Worm (Caenorhabditis elegans) whole organism, L4 larva: Measurements from ENCODE around the gene C35A5.11.

Experiments used
- D1046.2 ChIP-seq: fragments of 200-800 bp; sonication (Bioruptor generic); IDR thresholded peaks from 2 replicates; pipeline ENCODE4 v1.3.6; 2022; ENCODE audit warnings: missing genetic modification characterization, missing compliant biosample characterization
- F26F4.8 ChIP-seq: fragments of 200-800 bp; sonication (Bioruptor generic); conservative IDR thresholded peaks from 2 replicates; pipeline ENCODE4 v1.3.6; 2022; ENCODE audit warnings: missing genetic modification characterization, missing compliant biosample characterization
- F37D6.2 ChIP-seq: sonication (generic microtip); optimal IDR thresholded peaks from 2 replicates; lab custom pipeline; 2016; ENCODE audit warnings: mild to moderate bottlenecking, missing genetic modification characterization, missing compliant biosample characterization
- F49E8.2 ChIP-seq: sonication (generic microtip); optimal IDR thresholded peaks from 2 replicates; lab custom pipeline; 2016; ENCODE audit warnings: missing compliant biosample characterization, mild to moderate bottlenecking, missing genetic modification characterization, borderline replicate concordance
- T26A8.4 ChIP-seq: fragments of 200-800 bp; sonication (Bioruptor generic); IDR thresholded peaks from 2 replicates; pipeline ENCODE4 v1.3.6; 2022; ENCODE audit warnings: missing genetic modification characterization, missing compliant biosample characterization
- Y5F2A.4 ChIP-seq: fragments of 200-800 bp; sonication (Bioruptor generic); optimal IDR thresholded peaks from 2 replicates; lab custom pipeline; 2018; ENCODE audit warnings: mild to moderate bottlenecking, missing genetic modification characterization, missing compliant biosample characterization
- ama-1 ChIP-seq: fragments of 150-350 bp; optimal IDR thresholded peaks from 2 replicates; lab custom pipeline; 2014; ENCODE audit warnings: inconsistent platforms, mixed read lengths
- arid-1 ChIP-seq: fragments of 200-800 bp; sonication (Bioruptor generic); conservative IDR thresholded peaks from 2 replicates; pipeline ENCODE4 v1.3.6; 2022; ENCODE audit warnings: missing genetic modification reagents, missing genetic modification characterization, missing compliant biosample characterization
- ceh-28 ChIP-seq: fragments of 150-350 bp; optimal IDR thresholded peaks from 2 replicates; lab custom pipeline; 2014; ENCODE audit warnings: missing biosample characterization, missing genetic modification reagents, missing genetic modification characterization
- ceh-32 ChIP-seq: sonication (generic microtip); optimal IDR thresholded peaks from 2 replicates; lab custom pipeline; 2016; ENCODE audit warnings: mild to moderate bottlenecking, missing genetic modification characterization, missing compliant biosample characterization; ENCODE audit not compliant: poor library complexity
- ceh-62 ChIP-seq: sonication (generic microtip); optimal IDR thresholded peaks from 2 replicates; lab custom pipeline; 2017; ENCODE audit warnings: missing biosample characterization, missing genetic modification characterization
- ceh-82 ChIP-seq: sonication (generic microtip); optimal IDR thresholded peaks from 2 replicates; lab custom pipeline; 2017; ENCODE audit warnings: missing biosample characterization, missing genetic modification characterization
- ctbp-1 ChIP-seq: fragments of 200-800 bp; sonication (Bioruptor generic); IDR thresholded peaks from 2 replicates; pipeline ENCODE4 v1.3.6; 2022; ENCODE audit warnings: missing genetic modification reagents, missing genetic modification characterization, missing compliant biosample characterization
- daf-16 ChIP-seq, 3 experiments: sonication (generic microtip); optimal IDR thresholded peaks; 2 replicates each; lab custom pipeline; 2016 to 2017; ENCODE audit warnings: missing genetic modification characterization in 3 of 3, missing genetic modification reagents in 3 of 3, mild to moderate bottlenecking in 2 of 3, missing compliant biosample characterization in 2 of 3, missing biosample characterization in 1 of 3, moderate library complexity in 1 of 3
- daf-8 ChIP-seq: fragments of 200-800 bp; sonication (Bioruptor generic); IDR thresholded peaks from 2 replicates; pipeline ENCODE4 v1.3.6; 2022; ENCODE audit warnings: missing genetic modification characterization, missing compliant biosample characterization
- dpl-1 ChIP-seq: fragments of 150-350 bp; optimal IDR thresholded peaks from 2 replicates; lab custom pipeline; 2014; ENCODE audit warnings: missing biosample characterization, missing genetic modification reagents, missing genetic modification characterization
- fkh-10 ChIP-seq: fragments of 150-350 bp; optimal IDR thresholded peaks from 2 replicates; lab custom pipeline; 2014; ENCODE audit warnings: missing biosample characterization, missing genetic modification reagents, missing genetic modification characterization
- fos-1 ChIP-seq: fragments of 150-350 bp; optimal IDR thresholded peaks from 2 replicates; lab custom pipeline; 2014; ENCODE audit warnings: missing biosample characterization, missing genetic modification characterization
- gei-8 ChIP-seq: fragments of 200-800 bp; sonication (Bioruptor generic); optimal IDR thresholded peaks from 2 replicates; lab custom pipeline; 2018; ENCODE audit warnings: mild to moderate bottlenecking, missing genetic modification characterization, missing compliant biosample characterization
- hif-1 ChIP-seq, 2 experiments: sonication (generic microtip); optimal IDR thresholded peaks; 2 replicates each; lab custom pipeline; 2016 to 2017; ENCODE audit warnings: missing compliant biosample characterization in 2 of 2, missing genetic modification characterization in 2 of 2, missing genetic modification reagents in 2 of 2, missing genotype in 2 of 2, mild to moderate bottlenecking in 1 of 2
- hlh-30 ChIP-seq: sonication (generic microtip); optimal IDR thresholded peaks from 2 replicates; lab custom pipeline; 2017; ENCODE audit warnings: antibody characterized with exemption, mild to moderate bottlenecking, missing genetic modification characterization, missing compliant biosample characterization; ENCODE audit not compliant: insufficient read depth
- jun-1 ChIP-seq: fragments of 150-350 bp; optimal IDR thresholded peaks from 2 replicates; lab custom pipeline; 2014; ENCODE audit warnings: missing biosample characterization, missing genetic modification reagents, missing genetic modification characterization
- lin-1 ChIP-seq: fragments of 200-800 bp; sonication (Bioruptor generic); IDR thresholded peaks from 2 replicates; pipeline ENCODE4 v1.3.6; 2022; ENCODE audit warnings: missing genetic modification reagents, missing genetic modification characterization, missing compliant biosample characterization
- lin-15B ChIP-seq: fragments of 150-350 bp; sonication (generic microtip); optimal IDR thresholded peaks from 3 replicates; lab custom pipeline; 2014; ENCODE audit warnings: missing biosample characterization, missing genetic modification characterization
- lin-29 ChIP-seq: fragments of 200-800 bp; sonication (Bioruptor generic); IDR thresholded peaks from 2 replicates; pipeline ENCODE4 v1.3.6; 2022; ENCODE audit warnings: missing genetic modification reagents, missing genetic modification characterization, missing compliant biosample characterization
- lir-3 ChIP-seq: sonication (generic microtip); optimal IDR thresholded peaks from 2 replicates; lab custom pipeline; 2016; ENCODE audit warnings: mild to moderate bottlenecking, missing genetic modification characterization, missing compliant biosample characterization
- mdl-1 ChIP-seq, 2 experiments: fragments of 150-350 bp in 1 of 2; sonication (generic microtip) in 1 of 2; optimal IDR thresholded peaks; 2 replicates each; lab custom pipeline; 2014 to 2017; ENCODE audit warnings: missing biosample characterization in 2 of 2, missing genetic modification characterization in 2 of 2
- mep-1 ChIP-seq: fragments of 150-350 bp; sonication (generic microtip); optimal IDR thresholded peaks from 3 replicates; lab custom pipeline; 2014; ENCODE audit warnings: missing biosample characterization, missing genetic modification characterization
- mes-2 ChIP-seq: sonication (generic microtip); optimal IDR thresholded peaks from 2 replicates; lab custom pipeline; 2016; ENCODE audit warnings: missing genotype, mild to moderate bottlenecking, missing genetic modification characterization, missing compliant biosample characterization; ENCODE audit not compliant: poor library complexity, severe bottlenecking
- mxl-3 ChIP-seq: fragments of 200-800 bp; sonication (Bioruptor generic); optimal IDR thresholded peaks from 2 replicates; lab custom pipeline; 2018; ENCODE audit warnings: mild to moderate bottlenecking, missing genetic modification characterization, missing compliant biosample characterization
- nhr-28 ChIP-seq: fragments of 150-350 bp; optimal IDR thresholded peaks from 2 replicates; lab custom pipeline; 2014; ENCODE audit warnings: missing biosample characterization, missing genetic modification characterization
- nhr-41 ChIP-seq: fragments of 200-800 bp; sonication (Bioruptor generic); IDR thresholded peaks from 2 replicates; pipeline ENCODE4 v1.3.6; 2022; ENCODE audit warnings: missing genetic modification reagents, missing genetic modification characterization, missing compliant biosample characterization
- nhr-42 ChIP-seq: fragments of 200-800 bp; sonication (Bioruptor generic); IDR thresholded peaks from 2 replicates; pipeline ENCODE4 v1.3.6; 2022; ENCODE audit warnings: missing genetic modification characterization, missing compliant biosample characterization
- nhr-48 ChIP-seq: sonication (generic microtip); optimal IDR thresholded peaks from 2 replicates; lab custom pipeline; 2016; ENCODE audit warnings: mild to moderate bottlenecking, missing genetic modification characterization, missing compliant biosample characterization
- nhr-6 ChIP-seq: fragments of 150-350 bp; optimal IDR thresholded peaks from 2 replicates; lab custom pipeline; 2014; ENCODE audit warnings: missing biosample characterization, missing genetic modification characterization
- nhr-76 ChIP-seq: fragments of 150-350 bp; optimal IDR thresholded peaks from 2 replicates; lab custom pipeline; 2014; ENCODE audit warnings: missing biosample characterization, missing genetic modification characterization
- nhr-77 ChIP-seq: fragments of 150-350 bp; optimal IDR thresholded peaks from 2 replicates; lab custom pipeline; 2014; ENCODE audit warnings: missing biosample characterization, missing genetic modification characterization
- pha-4 ChIP-seq, 2 experiments: fragments of 150-350 bp in 1 of 2; fragments of 200-800 bp in 1 of 2; sonication (Bioruptor generic) in 1 of 2; IDR thresholded peaks in 1 of 2; optimal IDR thresholded peaks in 1 of 2; 2 replicates each; pipeline versions ENCODE4 v1.3.6 to Lab custom; 2014 to 2022; ENCODE audit warnings: missing genetic modification characterization in 2 of 2, missing genetic modification reagents in 2 of 2, missing biosample characterization in 1 of 2, missing compliant biosample characterization in 1 of 2
- php-3 ChIP-seq: fragments of 200-800 bp; sonication (Bioruptor generic); IDR thresholded peaks from 2 replicates; pipeline ENCODE4 v1.3.6; 2022; ENCODE audit warnings: missing genetic modification reagents, missing genetic modification characterization, missing compliant biosample characterization
- rbr-2 ChIP-seq: sonication (generic microtip); optimal IDR thresholded peaks from 2 replicates; lab custom pipeline; 2016; ENCODE audit warnings: missing genotype, missing genetic modification characterization, missing compliant biosample characterization
- set-16 ChIP-seq: fragments of 200-800 bp; sonication (Bioruptor generic); IDR thresholded peaks from 2 replicates; pipeline ENCODE4 v1.3.6; 2022; ENCODE audit warnings: missing genetic modification reagents, missing genetic modification characterization, missing compliant biosample characterization
- snpc-4 ChIP-seq: fragments of 150-350 bp; optimal IDR thresholded peaks from 2 replicates; lab custom pipeline; 2014; ENCODE audit warnings: missing biosample characterization, missing genetic modification characterization
- tag-97 ChIP-seq: fragments of 200-800 bp; sonication (Bioruptor generic); IDR thresholded peaks from 2 replicates; pipeline ENCODE4 v1.3.6; 2022; ENCODE audit warnings: missing genetic modification characterization, missing compliant biosample characterization
- vab-7 ChIP-seq: fragments of 200-800 bp; sonication (Bioruptor generic); IDR thresholded peaks from 2 replicates; pipeline ENCODE4 v1.3.6; 2022; ENCODE audit warnings: missing genetic modification reagents, missing genetic modification characterization, missing compliant biosample characterization
- zag-1 ChIP-seq: fragments of 150-350 bp; optimal IDR thresholded peaks from 2 replicates; lab custom pipeline; 2014; ENCODE audit warnings: missing biosample characterization, missing genetic modification characterization
- zfp-2 ChIP-seq: sonication (generic microtip); optimal IDR thresholded peaks from 2 replicates; lab custom pipeline; 2016; ENCODE audit warnings: mild to moderate bottlenecking, missing genetic modification characterization, missing compliant biosample characterization
- zip-11 ChIP-seq: fragments of 200-800 bp; sonication (Bioruptor generic); IDR thresholded peaks from 2 replicates; pipeline ENCODE4 v1.3.6; 2022; ENCODE audit warnings: missing genetic modification characterization, missing compliant biosample characterization

C35A5.11 gene

ce11 chrV:10540024-10540423, 37.1 kb upstream of the C35A5.11 start, which contains the start of gene degt-1:
Gene degt-1 (plus strand): TSS chrV:10540324.
- TF ChIP-seq rbr-2 (tag; lab: Kevin White, UChicago) (no peak), set-16 (GFP tag; lab: Robert Waterston, UW) (no peak), nhr-42 (no peak), nhr-48 (no peak), mes-2 (no peak), ceh-82 (tag; lab: Kevin White, UChicago) (no peak), zag-1 (no peak), D1046.2 (GFP tag; lab: Robert Waterston, UW) (no peak), snpc-4 (no peak), gei-8 (GFP tag; lab: Kevin White, UChicago) (no peak), fkh-10 (GFP tag; lab: Kevin White, UChicago) (no peak), nhr-77 (tag; lab: Kevin White, UChicago) (no peak), Y5F2A.4 (GFP tag; lab: Kevin White, UChicago) (no peak), hlh-30 (tag; lab: Kevin White, UChicago) (no peak), ceh-28 (tag; lab: Kevin White, UChicago) (no peak), lin-15B (tag; lab: Kevin White, UChicago) (no peak)

- TF ChIP-seq ceh-32 (tag; lab: Kevin White, UChicago) (no peak), ama-1 (lab: Kevin White, UChicago) (no peak), lin-29 (GFP tag; lab: Robert Waterston, UW) (no peak), ceh-62 (no peak), nhr-6 (no peak)
Observed at ce11 chrV:10539114-10539513, 36.2 kb upstream of the C35A5.11 start, which contains the start of gene F25D1.8. Gene F25D1.8 (plus strand): TSS chrV:10539414.

- TF ChIP-seq zfp-2 (tag; lab: Kevin White, UChicago): peak; percentile 6
- no peak for TF ChIP-seq nhr-76 (tag; lab: Kevin White, UChicago)
- peak in 1 of 2 experiments; percentile 90 for TF ChIP-seq mdl-1 (tag; optimal IDR thresholded peaks at IDR 0.05; lab: Kevin White, UChicago)
- TF ChIP-seq ctbp-1 (GFP tag; lab: Robert Waterston, UW): peak; percentile 75
- TF ChIP-seq jun-1 (tag; lab: Kevin White, UChicago): peak; percentile 17
- TF ChIP-seq nhr-41: no peak
- peak; percentile 89 for TF ChIP-seq T26A8.4 (GFP tag; lab: Robert Waterston, UW)
- TF ChIP-seq mep-1 (tag; lab: Kevin White, UChicago): peak; percentile 94
- 0 out of 2 replicates have a peak, but pooled peaks have one; percentile 29 for TF ChIP-seq lin-1 (GFP tag; lab: Robert Waterston, UW)
- peak; percentile 47 to 81 for TF ChIP-seq hif-1 (tag; optimal IDR thresholded peaks at IDR 0.05; lab: Kevin White, UChicago)
- peak; percentile 83 for TF ChIP-seq ama-1 (lab: Kevin White, UChicago)
- TF ChIP-seq ceh-32 (tag; lab: Kevin White, UChicago): no peak
- TF ChIP-seq nhr-28 (tag; lab: Kevin White, UChicago): peak; percentile 90
- TF ChIP-seq fos-1 (tag; lab: Kevin White, UChicago): no peak
- peak; percentile 85 for TF ChIP-seq F37D6.2 (tag; lab: Kevin White, UChicago)
- TF ChIP-seq pha-4 (GFP tag; IDR thresholded peaks at IDR 0.05; lab: Robert Waterston, UW): peak; percentile 63; the same call in 1 of the 2 replicates
- TF ChIP-seq pha-4 (tag; optimal IDR thresholded peaks at IDR 0.05; lab: Kevin White, UChicago): peak; percentile 92
- no peak for TF ChIP-seq zip-11 (GFP tag; lab: Robert Waterston, UW)
- TF ChIP-seq lir-3 (tag; lab: Kevin White, UChicago): no peak
- 0 out of 2 replicates have a peak, but pooled peaks have one; percentile 10 for TF ChIP-seq arid-1
- peak; percentile 31; the same call in 1 of the 2 replicates for TF ChIP-seq D1046.2 (GFP tag; lab: Robert Waterston, UW)
- peak in 1 of 2 experiments; percentile 71 for TF ChIP-seq daf-16 (GFP tag; optimal IDR thresholded peaks at IDR 0.05; lab: Kevin White, UChicago)
- TF ChIP-seq daf-16 (tag; optimal IDR thresholded peaks at IDR 0.05; lab: Kevin White, UChicago): peak; percentile 66
- peak; percentile 96 for TF ChIP-seq dpl-1 (GFP tag; lab: Kevin White, UChicago)
- peak; percentile 94 for TF ChIP-seq mxl-3
- TF ChIP-seq tag-97 (GFP tag; lab: Robert Waterston, UW): no peak
- TF ChIP-seq F26F4.8: no peak
- TF ChIP-seq daf-8 (GFP tag; lab: Robert Waterston, UW): no peak
- peak; percentile 37; the same call in 1 of the 2 replicates for TF ChIP-seq vab-7 (GFP tag; lab: Robert Waterston, UW)
- TF ChIP-seq snpc-4: peak; percentile 38
- TF ChIP-seq php-3 (GFP tag; lab: Robert Waterston, UW): peak; percentile 33; the same call in 1 of the 2 replicates
- TF ChIP-seq F49E8.2 (tag; lab: Kevin White, UChicago): no peak
Observed at ce11 chrV:10536808-10537207, 33.9 kb upstream of the C35A5.11 start.
